Fruit fly (Drosophila melanogaster) whole organism, embryonic: ENCODE data around the gene CG31365.

Experiments
- Ada2b ChIP-seq: fragments of 200-800 bp; sonication (Bioruptor generic); IDR thresholded peaks from 2 replicates; pipeline ENCODE4 v1.3.6; 2022; ENCODE audit warnings: missing biosample characterization, missing genetic modification characterization
- B-H1 ChIP-seq: fragments of 200-800 bp; sonication (Bioruptor generic); IDR thresholded peaks from 3 replicates; pipeline ENCODE4 v1.3.6; 2022; ENCODE audit warnings: missing biosample characterization, missing genetic modification characterization
- CG10654 ChIP-seq: fragments of 200-800 bp; sonication (Bioruptor generic); optimal IDR thresholded peaks from 2 replicates; lab custom pipeline; 2016; ENCODE audit warnings: missing biosample characterization, missing genetic modification characterization
- CG11247 ChIP-seq: fragments of 200-800 bp; sonication (Bioruptor generic); IDR thresholded peaks from 2 replicates; pipeline ENCODE4 v1.3.6; 2022; ENCODE audit warnings: missing biosample characterization, missing genetic modification characterization
- CG11456 ChIP-seq: fragments of 200-800 bp; sonication (Bioruptor generic); IDR thresholded peaks from 3 replicates; pipeline ENCODE4 v1.3.6; 2022; ENCODE audit warnings: missing biosample characterization, missing genetic modification characterization
- CG11723 ChIP-seq: fragments of 200-800 bp; sonication (Bioruptor generic); optimal IDR thresholded peaks from 2 replicates; lab custom pipeline; 2017; ENCODE audit warnings: missing biosample characterization, mild to moderate bottlenecking, missing genetic modification characterization
- CG13624 ChIP-seq: fragments of 200-800 bp; sonication (Bioruptor generic); optimal IDR thresholded peaks from 2 replicates; lab custom pipeline; 2016; ENCODE audit warnings: missing biosample characterization, missing genetic modification characterization
- CG14014 ChIP-seq: fragments of 200-800 bp; sonication (Bioruptor generic); IDR thresholded peaks from 2 replicates; pipeline ENCODE4 v1.3.6; 2022; ENCODE audit warnings: missing biosample characterization, missing genetic modification characterization
- CG14710 ChIP-seq: fragments of 200-800 bp; sonication (Bioruptor generic); optimal IDR thresholded peaks from 3 replicates; lab custom pipeline; 2019; ENCODE audit warnings: missing biosample characterization, mild to moderate bottlenecking, missing genetic modification characterization, moderate library complexity
- CG15269 ChIP-seq: fragments of 200-800 bp; sonication (Bioruptor generic); optimal IDR thresholded peaks from 2 replicates; lab custom pipeline; 2018; ENCODE audit warnings: missing biosample characterization, mild to moderate bottlenecking, missing genetic modification characterization, moderate library complexity
- CG1647 ChIP-seq: fragments of 200-800 bp; sonication (Bioruptor generic); optimal IDR thresholded peaks from 3 replicates; lab custom pipeline; 2016; ENCODE audit warnings: missing biosample characterization, missing genetic modification characterization
- CG17186 ChIP-seq: fragments of 200-800 bp; sonication (Bioruptor generic); optimal IDR thresholded peaks from 3 replicates; lab custom pipeline; 2017; ENCODE audit warnings: missing biosample characterization, missing genetic modification reagents, missing genetic modification characterization
- CG17802 ChIP-seq: fragments of 200-800 bp; sonication (Bioruptor generic); optimal IDR thresholded peaks from 2 replicates; lab custom pipeline; 2018; ENCODE audit warnings: missing biosample characterization, mild to moderate bottlenecking, missing genetic modification characterization, moderate library complexity
- CG31388 ChIP-seq: fragments of 200-800 bp; sonication (Bioruptor generic); optimal IDR thresholded peaks from 2 replicates; lab custom pipeline; 2016; ENCODE audit warnings: missing biosample characterization, missing genetic modification characterization
- CG32767 ChIP-seq: fragments of 200-800 bp; sonication (Bioruptor generic); IDR thresholded peaks from 2 replicates; pipeline ENCODE4 v1.3.6; 2022; ENCODE audit warnings: missing biosample characterization, missing genetic modification characterization
- CG3281 ChIP-seq: fragments of 200-800 bp; sonication (Bioruptor generic); optimal IDR thresholded peaks from 3 replicates; lab custom pipeline; 2017; ENCODE audit warnings: missing biosample characterization, mild to moderate bottlenecking, missing genetic modification characterization
- CG33213 ChIP-seq: fragments of 200-800 bp; sonication (Bioruptor generic); optimal IDR thresholded peaks from 3 replicates; lab custom pipeline; 2016; ENCODE audit warnings: missing biosample characterization, missing genetic modification characterization
- CG4404 ChIP-seq: fragments of 200-800 bp; sonication (Bioruptor generic); IDR thresholded peaks from 2 replicates; pipeline ENCODE4 v1.3.6; 2022; ENCODE audit warnings: missing biosample characterization, missing genetic modification characterization
- CG6254 ChIP-seq: fragments of 200-800 bp; sonication (Bioruptor generic); optimal IDR thresholded peaks from 3 replicates; lab custom pipeline; 2017; ENCODE audit warnings: mild to moderate bottlenecking, missing biosample characterization, missing genetic modification reagents, missing genetic modification characterization
- CG7271 ChIP-seq: fragments of 200-800 bp; sonication (Bioruptor generic); optimal IDR thresholded peaks from 2 replicates; lab custom pipeline; 2018; ENCODE audit warnings: missing biosample characterization, mild to moderate bottlenecking, missing genetic modification characterization, moderate library complexity
- CG8281 ChIP-seq: fragments of 200-800 bp; sonication (Bioruptor generic); optimal IDR thresholded peaks from 2 replicates; lab custom pipeline; 2018; ENCODE audit warnings: missing biosample characterization, mild to moderate bottlenecking, missing genetic modification characterization, moderate library complexity
- CG9609 ChIP-seq: fragments of 200-800 bp; sonication (Bioruptor generic); optimal IDR thresholded peaks from 3 replicates; lab custom pipeline; 2016; ENCODE audit warnings: missing biosample characterization, missing genetic modification characterization
- Chrac-16 ChIP-seq: fragments of 200-800 bp; sonication (Bioruptor generic); optimal IDR thresholded peaks from 3 replicates; lab custom pipeline; 2016; ENCODE audit warnings: missing biosample characterization, missing genetic modification characterization
- Dfd ChIP-seq, 2 experiments: fragments of >200 bp; optimal IDR thresholded peaks; 2 replicates each; lab custom pipeline; 2017; ENCODE audit warnings: missing biosample characterization in 2 of 2, missing genetic modification characterization in 2 of 2
- Doc3 ChIP-seq: fragments of 200-800 bp; sonication (Bioruptor generic); IDR thresholded peaks from 3 replicates; pipeline ENCODE4 v1.3.6; 2022; ENCODE audit warnings: missing biosample characterization, missing genetic modification characterization; ENCODE audit not compliant: partially characterized antibody
- E2f2 ChIP-seq: fragments of 200-800 bp; sonication (Bioruptor generic); IDR thresholded peaks from 2 replicates; pipeline ENCODE4 v1.3.6; 2022; ENCODE audit warnings: missing biosample characterization, missing genetic modification characterization
- Lhr ChIP-seq: fragments of 200-800 bp; sonication (Bioruptor generic); optimal IDR thresholded peaks from 3 replicates; lab custom pipeline; 2017; ENCODE audit warnings: mild to moderate bottlenecking, missing biosample characterization, missing genetic modification reagents, missing genetic modification characterization
- Opbp ChIP-seq: fragments of 200-800 bp; sonication (Bioruptor generic); IDR thresholded peaks from 3 replicates; pipeline ENCODE4 v1.3.6; 2022; ENCODE audit warnings: missing biosample characterization, missing genetic modification characterization; ENCODE audit not compliant: partially characterized antibody
- abd-A ChIP-seq: fragments of 200-800 bp; sonication (Bioruptor generic); optimal IDR thresholded peaks from 3 replicates; lab custom pipeline; 2019; ENCODE audit warnings: missing biosample characterization, mild to moderate bottlenecking, missing genetic modification characterization, moderate library complexity
- ara ChIP-seq: fragments of 200-800 bp; sonication (Bioruptor generic); IDR thresholded peaks from 2 replicates; pipeline ENCODE4 v1.3.6; 2022; ENCODE audit warnings: missing biosample characterization, missing genetic modification characterization
- cas ChIP-seq: fragments of 200-800 bp; sonication (Bioruptor generic); IDR thresholded peaks from 2 replicates; pipeline ENCODE4 v1.3.6; 2022; ENCODE audit warnings: missing biosample characterization, missing genetic modification characterization
- chif ChIP-seq, 2 experiments: fragments of 200-800 bp; sonication (Bioruptor generic); optimal IDR thresholded peaks; 3 replicates each; lab custom pipeline; 2016; ENCODE audit warnings: missing biosample characterization in 2 of 2, missing genetic modification characterization in 2 of 2
- crol ChIP-seq: fragments of 200-800 bp; sonication (Bioruptor generic); IDR thresholded peaks from 2 replicates; pipeline ENCODE4 v1.3.6; 2022; ENCODE audit warnings: missing biosample characterization, missing genetic modification characterization
- dmrt99B ChIP-seq: fragments of 200-800 bp; sonication (Bioruptor generic); optimal IDR thresholded peaks from 2 replicates; lab custom pipeline; 2018; ENCODE audit warnings: missing biosample characterization, mild to moderate bottlenecking, missing genetic modification characterization, moderate library complexity
- en ChIP-seq: fragments of 200-800 bp; sonication (Bioruptor generic); optimal IDR thresholded peaks from 2 replicates; lab custom pipeline; 2016; ENCODE audit warnings: missing biosample characterization, missing genetic modification characterization
- exex ChIP-seq: fragments of 200-800 bp; sonication (Bioruptor generic); optimal IDR thresholded peaks from 4 replicates; lab custom pipeline; 2018; ENCODE audit warnings: missing biosample characterization, mild to moderate bottlenecking, missing genetic modification characterization, moderate library complexity
- fd3F ChIP-seq: fragments of 200-800 bp; sonication (Bioruptor generic); optimal IDR thresholded peaks from 2 replicates; lab custom pipeline; 2018; ENCODE audit warnings: missing biosample characterization, mild to moderate bottlenecking, missing genetic modification characterization, moderate library complexity
- fd96Cb ChIP-seq: fragments of 200-800 bp; sonication (Bioruptor generic); optimal IDR thresholded peaks from 2 replicates; lab custom pipeline; 2018; ENCODE audit warnings: missing biosample characterization, mild to moderate bottlenecking, missing genetic modification characterization, moderate library complexity
- grau ChIP-seq: fragments of 200-800 bp; optimal IDR thresholded peaks from 3 replicates; lab custom pipeline; 2019; ENCODE audit warnings: missing biosample characterization, mild to moderate bottlenecking, missing genetic modification characterization, moderate library complexity
- gsb-n ChIP-seq: fragments of 200-800 bp; sonication (Bioruptor generic); optimal IDR thresholded peaks from 3 replicates; lab custom pipeline; 2018; ENCODE audit warnings: missing biosample characterization, mild to moderate bottlenecking, missing genetic modification characterization
- hkb ChIP-seq, 2 experiments: fragments of 200-800 bp in 1 of 2; fragments of >200 bp in 1 of 2; sonication (Bioruptor generic) in 1 of 2; IDR thresholded peaks in 1 of 2; optimal IDR thresholded peaks in 1 of 2; 2 replicates each; pipeline versions ENCODE4 v1.3.6 to Lab custom; 2017 to 2022; ENCODE audit warnings: missing biosample characterization in 1 of 2, missing genetic modification characterization in 1 of 2
- jing ChIP-seq: fragments of 200-800 bp; sonication (Bioruptor generic); optimal IDR thresholded peaks from 2 replicates; lab custom pipeline; 2018; ENCODE audit warnings: missing biosample characterization, mild to moderate bottlenecking, missing genetic modification characterization
- kay ChIP-seq: fragments of 200-800 bp; sonication (Bioruptor generic); optimal IDR thresholded peaks from 2 replicates; lab custom pipeline; 2016; ENCODE audit warnings: missing biosample characterization, missing genetic modification characterization
- lbe ChIP-seq: fragments of 200-800 bp; sonication (Bioruptor generic); optimal IDR thresholded peaks from 2 replicates; lab custom pipeline; 2016; ENCODE audit warnings: missing biosample characterization, mild to moderate bottlenecking, missing genetic modification characterization
- onecut ChIP-seq: fragments of 200-800 bp; sonication (Bioruptor generic); IDR thresholded peaks from 2 replicates; pipeline ENCODE4 v1.3.6; 2022; ENCODE audit warnings: missing biosample characterization, missing genetic modification characterization
- pho ChIP-seq: fragments of 200-800 bp; sonication (Bioruptor generic); optimal IDR thresholded peaks from 2 replicates; lab custom pipeline; 2016; ENCODE audit warnings: missing biosample characterization, missing genetic modification characterization
- salm ChIP-seq: fragments of 200-800 bp; sonication (Bioruptor generic); optimal IDR thresholded peaks from 2 replicates; lab custom pipeline; 2018; ENCODE audit warnings: missing biosample characterization, mild to moderate bottlenecking, missing genetic modification characterization
- sc ChIP-seq, 3 experiments: fragments of >200 bp in 2 of 3; fragments of 200-800 bp in 1 of 3; sonication (Bioruptor generic) in 1 of 3; optimal IDR thresholded peaks; 2 replicates in 2 of 3; 3 replicates in 1 of 3; lab custom pipeline; 2017; ENCODE audit warnings: mild to moderate bottlenecking in 1 of 3, missing biosample characterization in 1 of 3, missing genetic modification characterization in 1 of 3, missing genetic modification reagents in 1 of 3
- seq ChIP-seq: fragments of 200-800 bp; sonication (Bioruptor generic); IDR thresholded peaks from 2 replicates; pipeline ENCODE4 v1.3.6; 2022; ENCODE audit warnings: missing biosample characterization, missing genetic modification characterization
- sug ChIP-seq: fragments of 200-800 bp; optimal IDR thresholded peaks from 2 replicates; lab custom pipeline; 2019; ENCODE audit warnings: missing biosample characterization, mild to moderate bottlenecking, missing genetic modification characterization, moderate library complexity

Gene CG31365

DNA sequence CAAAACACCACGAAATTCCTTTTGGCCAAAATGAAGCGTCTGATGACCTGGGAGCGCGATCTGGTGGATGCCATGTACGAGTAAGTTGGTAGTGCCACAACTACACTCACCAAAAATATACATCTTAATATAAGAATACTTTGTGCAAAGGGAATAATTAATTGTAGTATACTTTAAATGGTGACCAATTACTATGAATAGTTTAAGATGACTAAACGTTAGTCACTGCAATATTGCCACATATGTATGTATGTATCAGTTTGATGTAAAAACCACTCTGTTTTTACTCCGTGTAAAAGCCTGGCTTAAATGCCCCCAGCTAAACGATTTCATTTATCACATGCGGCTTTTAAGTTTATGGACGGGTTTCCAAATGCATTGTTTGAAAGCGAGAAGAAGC is 48.5 kb upstream of the CG31365 start (continued):
- TF ChIP-seq CG7271 (tag; lab: Kevin White, UChicago) (no peak), ara (GFP tag; lab: Robert Waterston, UW) (no peak), Opbp (GFP tag; lab: Robert Waterston, UW) (no peak), fd96Cb (tag; lab: Kevin White, UChicago) (peak; percentile 75), Chrac-16 (GFP tag; lab: Kevin White, UChicago) (peak; percentile 8), gsb-n (tag; lab: Kevin White, UChicago) (peak; percentile 19), chif (GFP tag; optimal IDR thresholded peaks at IDR 0.05; lab: Kevin White, UChicago) (peak in 1 of 2 experiments; percentile 17), Dfd (GFP tag; optimal IDR thresholded peaks at IDR 0.05; lab: Kevin White, UChicago) (no peak), en (no peak), CG11723 (GFP tag; lab: Kevin White, UChicago) (no peak), fd3F (GFP tag; lab: Kevin White, UChicago) (no peak), cas (no peak), CG14014 (peak; percentile 40; the same call in 1 of the 2 replicates), CG10654 (GFP tag; lab: Kevin White, UChicago) (no peak), pho (no peak), exex (tag; lab: Kevin White, UChicago) (no peak), CG33213 (GFP tag; lab: Kevin White, UChicago) (no peak), CG15269 (tag; lab: Kevin White, UChicago) (peak; percentile 42), dmrt99B (tag; lab: Kevin White, UChicago) (peak; percentile 2), CG17186 (no peak), seq (0 out of 2 replicates have a peak, but pooled peaks have one; percentile 14), CG13624 (no peak), Lhr (GFP tag; lab: Kevin White, UChicago) (peak; percentile 4), CG4404 (no peak), B-H1 (GFP tag; lab: Robert Waterston, UW) (no peak), sug (no peak), CG11247 (no peak), salm (tag; lab: Kevin White, UChicago) (no peak), kay (GFP tag; lab: Kevin White, UChicago) (no peak), CG31388 (GFP tag; lab: Kevin White, UChicago) (no peak), CG9609 (GFP tag; lab: Kevin White, UChicago) (no peak), jing (GFP tag; lab: Kevin White, UChicago) (peak; percentile 63), CG32767 (peak; percentile 33; the same call in 1 of the 2 replicates), onecut (GFP tag; lab: Robert Waterston, UW) (peak; percentile 59), crol (GFP tag; lab: Robert Waterston, UW) (no peak), hkb (optimal IDR thresholded peaks at IDR 0.05; lab: Kevin White, UChicago) (no peak), hkb (GFP tag; IDR thresholded peaks at IDR 0.05; lab: Robert Waterston, UW) (no peak), CG17802 (tag; lab: Kevin White, UChicago) (no peak), E2f2 (GFP tag; lab: Robert Waterston, UW) (peak; percentile 45), CG6254 (GFP tag; lab: Kevin White, UChicago) (peak; percentile 34), Doc3 (GFP tag; lab: Robert Waterston, UW) (no peak), CG3281 (GFP tag; lab: Kevin White, UChicago) (no peak), CG1647 (GFP tag; lab: Kevin White, UChicago) (no peak), grau (tag; lab: Kevin White, UChicago) (peak; percentile 55), CG11456 (GFP tag; lab: Robert Waterston, UW) (no peak), CG14710 (tag; lab: Kevin White, UChicago) (no peak), abd-A (no peak), sc (optimal IDR thresholded peaks at IDR 0.05; lab: Kevin White, UChicago) (no peak), sc (GFP tag; optimal IDR thresholded peaks at IDR 0.05; lab: Kevin White, UChicago) (peak; percentile 22), lbe (GFP tag; lab: Kevin White, UChicago) (no peak), Ada2b (no peak), CG8281 (tag; lab: Kevin White, UChicago) (peak; percentile 8)
